Fruit fly (Drosophila melanogaster) whole organism, embryonic: ENCODE data around the gene CG3349.

Source experiments
- Antp ChIP-seq: fragments of 200-800 bp; sonication (Bioruptor generic); optimal IDR thresholded peaks from 3 replicates; lab custom pipeline; 2016; ENCODE audit warnings: missing biosample characterization, missing genetic modification characterization
- CG12299 ChIP-seq: fragments of 200-800 bp; sonication (Bioruptor generic); optimal IDR thresholded peaks from 2 replicates; lab custom pipeline; 2018; ENCODE audit warnings: missing biosample characterization, mild to moderate bottlenecking, missing genetic modification characterization
- CG13123 ChIP-seq: fragments of 200-800 bp; sonication (Bioruptor generic); optimal IDR thresholded peaks from 2 replicates; lab custom pipeline; 2016; ENCODE audit warnings: missing biosample characterization, missing genetic modification characterization
- CG13894 ChIP-seq: fragments of 200-800 bp; sonication (Bioruptor generic); optimal IDR thresholded peaks from 3 replicates; lab custom pipeline; 2018; ENCODE audit warnings: missing biosample characterization, mild to moderate bottlenecking, missing genetic modification characterization, moderate library complexity
- CG14014 ChIP-seq: fragments of 200-800 bp; sonication (Bioruptor generic); IDR thresholded peaks from 2 replicates; pipeline ENCODE4 v1.3.6; 2022; ENCODE audit warnings: missing biosample characterization, missing genetic modification characterization
- CG15011 ChIP-seq: fragments of 200-800 bp; sonication (Bioruptor generic); optimal IDR thresholded peaks from 3 replicates; lab custom pipeline; 2018; ENCODE audit warnings: missing biosample characterization, mild to moderate bottlenecking, missing genetic modification characterization
- CG1602 ChIP-seq: fragments of 200-800 bp; sonication (Bioruptor generic); optimal IDR thresholded peaks from 3 replicates; lab custom pipeline; 2016; ENCODE audit warnings: missing biosample characterization, missing genetic modification characterization
- CG1603 ChIP-seq: fragments of 200-800 bp; sonication (Bioruptor generic); optimal IDR thresholded peaks from 2 replicates; lab custom pipeline; 2019; ENCODE audit warnings: missing biosample characterization, mild to moderate bottlenecking, missing genetic modification characterization, moderate library complexity
- CG17568 ChIP-seq: fragments of 200-800 bp; sonication (Bioruptor generic); optimal IDR thresholded peaks from 2 replicates; lab custom pipeline; 2018; ENCODE audit warnings: missing biosample characterization, mild to moderate bottlenecking, missing genetic modification characterization, moderate library complexity
- CG2678 ChIP-seq: fragments of 200-800 bp; sonication (Bioruptor generic); optimal IDR thresholded peaks from 3 replicates; lab custom pipeline; 2019; ENCODE audit warnings: missing biosample characterization, mild to moderate bottlenecking, missing genetic modification characterization, moderate library complexity
- CG32532 ChIP-seq: fragments of 200-800 bp; sonication (Bioruptor generic); IDR thresholded peaks from 2 replicates; pipeline ENCODE4 v1.3.6; 2022; ENCODE audit warnings: missing biosample characterization, missing genetic modification characterization
- CG34376 ChIP-seq: fragments of 200-800 bp; sonication (Bioruptor generic); optimal IDR thresholded peaks from 2 replicates; lab custom pipeline; 2018; ENCODE audit warnings: missing biosample characterization, mild to moderate bottlenecking, missing genetic modification characterization
- CG3726 ChIP-seq: fragments of 200-800 bp; sonication (Bioruptor generic); IDR thresholded peaks from 3 replicates; pipeline ENCODE4, ENCODE4 v1.3.6; 2022; ENCODE audit warnings: missing biosample characterization, missing genetic modification characterization
- CG4404 ChIP-seq: fragments of 200-800 bp; sonication (Bioruptor generic); IDR thresholded peaks from 2 replicates; pipeline ENCODE4 v1.3.6; 2022; ENCODE audit warnings: missing biosample characterization, missing genetic modification characterization
- D ChIP-seq, 2 experiments: fragments of 200-800 bp in 1 of 2; fragments of >200 bp in 1 of 2; sonication (Bioruptor generic) in 1 of 2; optimal IDR thresholded peaks; 2 replicates in 1 of 2; 3 replicates in 1 of 2; lab custom pipeline; 2017; ENCODE audit warnings: mild to moderate bottlenecking in 1 of 2, missing biosample characterization in 1 of 2, missing genetic modification characterization in 1 of 2, missing genetic modification reagents in 1 of 2
- Doc2 ChIP-seq: fragments of 200-800 bp; sonication (Bioruptor generic); IDR thresholded peaks from 2 replicates; pipeline ENCODE4 v1.3.6; 2022; ENCODE audit warnings: missing biosample characterization, missing genetic modification characterization
- Ets97D ChIP-seq: fragments of 200-800 bp; sonication (Bioruptor generic); optimal IDR thresholded peaks from 3 replicates; lab custom pipeline; 2016; ENCODE audit warnings: missing biosample characterization, missing genetic modification characterization
- Gsc ChIP-seq: fragments of 200-800 bp; sonication (Bioruptor generic); IDR thresholded peaks from 2 replicates; pipeline ENCODE4 v1.3.6; 2022; ENCODE audit warnings: missing biosample characterization, missing genetic modification characterization
- NK7.1 ChIP-seq: fragments of 200-800 bp; sonication (Bioruptor generic); optimal IDR thresholded peaks from 3 replicates; lab custom pipeline; 2016; ENCODE audit warnings: missing biosample characterization, missing genetic modification characterization
- Poxn ChIP-seq: fragments of 200-800 bp; sonication (Bioruptor generic); IDR thresholded peaks from 2 replicates; pipeline ENCODE4 v1.3.6; 2022; ENCODE audit warnings: missing biosample characterization, missing genetic modification characterization
- Rx ChIP-seq: fragments of 200-800 bp; sonication (Bioruptor generic); IDR thresholded peaks from 2 replicates; pipeline ENCODE4 v1.3.6; 2022; ENCODE audit warnings: missing biosample characterization, missing genetic modification characterization
- Sin3A ChIP-seq: fragments of >200 bp; optimal IDR thresholded peaks from 2 replicates; lab custom pipeline; 2018
- Sry-δ ChIP-seq: fragments of 200-800 bp; sonication (Bioruptor generic); optimal IDR thresholded peaks from 2 replicates; lab custom pipeline; 2016; ENCODE audit warnings: missing biosample characterization, missing genetic modification characterization
- ash1 ChIP-seq: fragments of 200-800 bp; sonication (Bioruptor generic); optimal IDR thresholded peaks from 2 replicates; lab custom pipeline; 2018; ENCODE audit warnings: missing biosample characterization, mild to moderate bottlenecking, missing genetic modification characterization
- bab2 ChIP-seq: fragments of 200-800 bp; sonication (Bioruptor generic); optimal IDR thresholded peaks from 2 replicates; lab custom pipeline; 2016; ENCODE audit warnings: missing biosample characterization, missing genetic modification characterization
- br ChIP-seq: fragments of >200 bp; optimal IDR thresholded peaks from 2 replicates; lab custom pipeline; 2017
- chinmo ChIP-seq: fragments of 200-800 bp; sonication (Bioruptor generic); IDR thresholded peaks from 4 replicates; pipeline ENCODE4 v1.3.6; 2022; ENCODE audit warnings: missing biosample characterization, missing genetic modification characterization; ENCODE audit not compliant: partially characterized antibody
- danr ChIP-seq: fragments of 200-800 bp; sonication (Bioruptor generic); IDR thresholded peaks from 2 replicates; pipeline ENCODE4 v1.3.6; 2022; ENCODE audit warnings: missing biosample characterization, missing genetic modification characterization
- dati ChIP-seq: fragments of 200-800 bp; sonication (Bioruptor generic); IDR thresholded peaks from 2 replicates; pipeline ENCODE4 v1.3.6; 2022; ENCODE audit warnings: missing biosample characterization, missing genetic modification characterization
- ems ChIP-seq: fragments of 200-800 bp; sonication (Bioruptor generic); optimal IDR thresholded peaks from 3 replicates; lab custom pipeline; 2016; ENCODE audit warnings: missing biosample characterization, missing genetic modification characterization
- fd102C ChIP-seq: fragments of 200-800 bp; sonication (Bioruptor generic); optimal IDR thresholded peaks from 2 replicates; lab custom pipeline; 2018; ENCODE audit warnings: missing biosample characterization, mild to moderate bottlenecking, missing genetic modification characterization, moderate library complexity
- fru ChIP-seq: fragments of >200 bp; optimal IDR thresholded peaks from 2 replicates; lab custom pipeline; 2017
- ftz-f1 ChIP-seq: fragments of 200-800 bp; sonication (Bioruptor generic); optimal IDR thresholded peaks from 2 replicates; lab custom pipeline; 2016; ENCODE audit warnings: missing biosample characterization, missing genetic modification characterization
- gsb-n ChIP-seq: fragments of 200-800 bp; sonication (Bioruptor generic); optimal IDR thresholded peaks from 3 replicates; lab custom pipeline; 2018; ENCODE audit warnings: missing biosample characterization, mild to moderate bottlenecking, missing genetic modification characterization
- gt ChIP-seq: fragments of 200-800 bp; sonication (Bioruptor generic); IDR thresholded peaks from 2 replicates; pipeline ENCODE4 v1.3.6; 2022; ENCODE audit warnings: missing biosample characterization, missing genetic modification characterization
- hb ChIP-seq: fragments of 200-800 bp; sonication (Bioruptor generic); IDR thresholded peaks from 3 replicates; pipeline ENCODE4 v1.3.6; 2022; ENCODE audit warnings: missing biosample characterization, missing genetic modification characterization; ENCODE audit not compliant: partially characterized antibody
- her ChIP-seq: fragments of 200-800 bp; sonication (Bioruptor generic); optimal IDR thresholded peaks from 2 replicates; lab custom pipeline; 2016; ENCODE audit warnings: missing biosample characterization, missing genetic modification characterization
- insv ChIP-seq, 2 experiments: fragments of 200-800 bp; sonication (Bioruptor generic); optimal IDR thresholded peaks; 3 replicates each; lab custom pipeline; 2016 to 2018; ENCODE audit warnings: missing biosample characterization in 2 of 2, missing genetic modification characterization in 2 of 2
- jigr1 ChIP-seq: fragments of 200-800 bp; sonication (Bioruptor generic); IDR thresholded peaks from 3 replicates; pipeline ENCODE4 v1.3.6; 2022; ENCODE audit warnings: missing biosample characterization, missing genetic modification characterization
- lov ChIP-seq, 2 experiments: fragments of 200-800 bp in 1 of 2; fragments of >200 bp in 1 of 2; sonication (Bioruptor generic) in 1 of 2; IDR thresholded peaks in 1 of 2; optimal IDR thresholded peaks in 1 of 2; 2 replicates in 1 of 2; 3 replicates in 1 of 2; pipeline versions ENCODE4 v1.3.6 to Lab custom; 2017 to 2022; ENCODE audit warnings: missing biosample characterization in 1 of 2, missing genetic modification characterization in 1 of 2
- mam ChIP-seq: fragments of 200-800 bp; sonication (Bioruptor generic); optimal IDR thresholded peaks from 3 replicates; lab custom pipeline; 2016; ENCODE audit warnings: missing biosample characterization, missing genetic modification characterization
- mld ChIP-seq: fragments of 200-800 bp; sonication (Bioruptor generic); IDR thresholded peaks from 3 replicates; pipeline ENCODE4 v1.3.6; 2022; ENCODE audit warnings: missing biosample characterization, missing genetic modification characterization; ENCODE audit not compliant: partially characterized antibody
- pnt ChIP-seq: fragments of 200-800 bp; sonication (Bioruptor generic); optimal IDR thresholded peaks from 3 replicates; lab custom pipeline; 2016; ENCODE audit warnings: missing biosample characterization, missing genetic modification characterization
- prd ChIP-seq, 3 experiments: fragments of >200 bp in 2 of 3; fragments of 200-800 bp in 1 of 3; sonication (Bioruptor generic) in 1 of 3; optimal IDR thresholded peaks in 2 of 3; IDR thresholded peaks in 1 of 3; 2 replicates in 2 of 3; 3 replicates in 1 of 3; pipeline versions ENCODE4 v1.3.6 to Lab custom; 2017 to 2022; ENCODE audit warnings: missing biosample characterization in 1 of 3, missing genetic modification characterization in 1 of 3
- sisA ChIP-seq: fragments of 200-800 bp; sonication (Bioruptor generic); IDR thresholded peaks from 2 replicates; pipeline ENCODE4 v1.3.6; 2022; ENCODE audit warnings: missing biosample characterization, missing genetic modification characterization
- so ChIP-seq: fragments of 200-800 bp; sonication (Bioruptor generic); IDR thresholded peaks from 3 replicates; pipeline ENCODE4 v1.3.6; 2022; ENCODE audit warnings: missing biosample characterization, missing genetic modification characterization
- tio ChIP-seq: fragments of 200-800 bp; sonication (Bioruptor generic); optimal IDR thresholded peaks from 2 replicates; lab custom pipeline; 2017; ENCODE audit warnings: missing biosample characterization, missing genetic modification characterization, inconsistent platforms
- zen ChIP-seq: fragments of 200-800 bp; sonication (Bioruptor generic); optimal IDR thresholded peaks from 3 replicates; lab custom pipeline; 2018; ENCODE audit warnings: missing biosample characterization, mild to moderate bottlenecking, missing genetic modification characterization, moderate library complexity

Gene CG3349

DNA sequence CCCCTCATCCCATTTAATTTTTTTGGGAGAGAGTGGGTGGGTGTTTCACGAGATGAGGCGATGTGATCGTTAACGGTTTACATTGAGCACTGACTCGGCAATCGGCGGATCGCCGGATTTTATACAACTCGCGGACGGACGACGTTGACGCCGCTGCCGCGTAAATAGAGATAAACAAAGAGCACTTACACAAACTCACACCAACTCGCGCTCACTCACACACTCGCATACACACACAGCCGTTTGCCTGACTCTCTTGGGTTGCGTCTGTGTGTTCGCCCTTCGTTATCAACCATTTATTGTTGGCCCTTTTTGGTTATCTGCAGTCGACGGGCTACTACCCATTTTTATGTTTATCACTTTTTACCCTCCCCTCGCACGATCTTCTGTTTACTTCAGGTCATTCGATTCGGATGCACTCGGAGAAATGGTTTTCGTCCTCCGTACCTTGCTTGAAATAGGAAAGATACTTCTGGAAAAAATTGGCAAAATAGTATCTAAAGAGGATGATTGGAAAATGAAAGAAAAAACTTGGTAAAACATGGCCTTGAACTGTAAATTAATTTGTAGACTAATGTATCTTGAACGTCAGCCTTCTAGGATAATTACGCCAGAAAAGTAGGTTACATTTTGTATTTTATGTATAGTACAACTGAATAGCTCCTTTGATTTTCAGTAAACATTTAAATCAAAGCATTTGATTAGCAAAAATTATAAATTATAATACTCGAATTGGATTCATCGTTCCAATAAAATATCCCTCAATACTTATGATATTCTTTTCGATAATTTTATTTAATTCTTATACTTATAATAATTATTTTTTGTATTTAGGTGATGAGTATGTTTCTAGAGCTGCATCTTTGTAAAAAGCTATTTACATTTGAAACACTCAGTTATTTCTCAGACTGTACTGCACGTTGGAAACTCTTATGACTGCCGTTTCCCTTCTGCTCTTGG, 1.6 kb upstream of the CG3349 start:
- TF ChIP-seq prd (optimal IDR thresholded peaks at IDR 0.05; lab: Kevin White, UChicago), result no peak
- TF ChIP-seq prd (GFP tag; IDR thresholded peaks at IDR 0.05; lab: Robert Waterston, UW), result peak; percentile 66
- no peak for TF ChIP-seq her (GFP tag; lab: Kevin White, UChicago)
- no peak; the same call in 2 of the 4 replicates for TF ChIP-seq chinmo (GFP tag; lab: Robert Waterston, UW)
- TF ChIP-seq pnt (GFP tag; lab: Kevin White, UChicago), result peak; percentile 47
- no peak for TF ChIP-seq jigr1
- no peak for TF ChIP-seq fd102C
- no peak for TF ChIP-seq Gsc (GFP tag; lab: Robert Waterston, UW)
- no peak for TF ChIP-seq Sry-δ
- no peak for TF ChIP-seq danr
- TF ChIP-seq lov (optimal IDR thresholded peaks at IDR 0.05; lab: Kevin White, UChicago), result no peak
- TF ChIP-seq lov (GFP tag; IDR thresholded peaks at IDR 0.05; lab: Robert Waterston, UW), result no peak
- peak; percentile 8 for TF ChIP-seq CG1603
- TF ChIP-seq CG3726, result no peak
- peak; percentile 32; the same call in 1 of the 2 replicates for TF ChIP-seq CG14014 (GFP tag; lab: Robert Waterston, UW)
- TF ChIP-seq ash1 (GFP tag; lab: Kevin White, UChicago), result no peak
- no peak for TF ChIP-seq D (optimal IDR thresholded peaks at IDR 0.05; lab: Kevin White, UChicago)
- peak; percentile 55 for TF ChIP-seq D (GFP tag; optimal IDR thresholded peaks at IDR 0.05; lab: Kevin White, UChicago)
- no peak; the same call in 1 of the 2 replicates for TF ChIP-seq CG32532
- TF ChIP-seq hb (GFP tag; lab: Robert Waterston, UW), result no peak
- no peak for TF ChIP-seq CG15011 (GFP tag; lab: Kevin White, UChicago)
- TF ChIP-seq ftz-f1, result peak; percentile 28
- TF ChIP-seq NK7.1 (GFP tag; lab: Kevin White, UChicago), result no peak
- no peak for TF ChIP-seq Sin3A (lab: Kevin White, UChicago)
- TF ChIP-seq Ets97D (GFP tag; lab: Kevin White, UChicago), result no peak
- TF ChIP-seq mam (GFP tag; lab: Kevin White, UChicago), result no peak
- no peak for TF ChIP-seq gt
- no peak for TF ChIP-seq Poxn
- no peak for TF ChIP-seq bab2 (GFP tag; lab: Kevin White, UChicago)
- no peak for TF ChIP-seq CG13894
- no peak for TF ChIP-seq fru (lab: Kevin White, UChicago)
- no peak for TF ChIP-seq CG13123
- no peak for TF ChIP-seq Doc2 (GFP tag; lab: Robert Waterston, UW)
- peak; percentile 72 for TF ChIP-seq tio (GFP tag; lab: Kevin White, UChicago)
- TF ChIP-seq gsb-n (tag; lab: Kevin White, UChicago), result no peak
- TF ChIP-seq so (GFP tag; lab: Robert Waterston, UW), result peak; percentile 26; the same call in 1 of the 3 replicates
- TF ChIP-seq sisA (GFP tag; lab: Robert Waterston, UW), result peak; percentile 27; the same call in 1 of the 2 replicates
- TF ChIP-seq CG17568 (GFP tag; lab: Kevin White, UChicago), result peak; percentile 46
- TF ChIP-seq Rx (GFP tag; lab: Robert Waterston, UW), result peak; percentile 47; the same call in 1 of the 2 replicates
- peak; percentile 29 for TF ChIP-seq ems (GFP tag; lab: Kevin White, UChicago)
- TF ChIP-seq CG2678 (tag; lab: Kevin White, UChicago), result peak; percentile 63
- TF ChIP-seq zen, result peak; percentile 41
- TF ChIP-seq dati (GFP tag; lab: Robert Waterston, UW), result no peak
- TF ChIP-seq CG4404 (GFP tag; lab: Robert Waterston, UW), result 0 out of 2 replicates have a peak, but pooled peaks have one; percentile 29
- peak; percentile 61 for TF ChIP-seq CG1602 (GFP tag; lab: Kevin White, UChicago)
- TF ChIP-seq Antp (GFP tag; lab: Kevin White, UChicago), result peak; percentile 37
- TF ChIP-seq br (lab: Kevin White, UChicago), result no peak
- no peak for TF ChIP-seq mld
- TF ChIP-seq CG12299 (tag; lab: Kevin White, UChicago), result no peak
- TF ChIP-seq insv (GFP tag; optimal IDR thresholded peaks at IDR 0.05; lab: Kevin White, UChicago), result peak in 1 of 2 experiments; percentile 36
- TF ChIP-seq CG34376 (GFP tag; lab: Kevin White, UChicago), result peak; percentile 46
